Worm (Caenorhabditis elegans) whole organism, L1 larva: Measurements from ENCODE around the gene R04B5.7.

Experiments
- ceh-88 ChIP-seq: fragments of 200-800 bp; sonication (Bioruptor generic); IDR thresholded peaks from 2 replicates; pipeline ENCODE4 v1.3.6; 2022; ENCODE audit warnings: missing genetic modification characterization, missing compliant biosample characterization
- elt-2 ChIP-seq: sonication (generic microtip); optimal IDR thresholded peaks from 2 replicates; lab custom pipeline; 2016; ENCODE audit warnings: missing genetic modification characterization, mild to moderate bottlenecking, inconsistent platforms, missing compliant biosample characterization, missing genetic modification reagents
- elt-3 ChIP-seq, 6 experiments: fragments of 150-350 bp in 1 of 6; sonication (generic microtip); optimal IDR thresholded peaks; 2 replicates each; lab custom pipeline; 2017 to 2018; ENCODE audit warnings: missing biosample characterization in 6 of 6, missing genetic modification characterization in 6 of 6, inconsistent platforms in 1 of 6
- lin-13 ChIP-seq: fragments of 150-350 bp; optimal IDR thresholded peaks from 2 replicates; lab custom pipeline; 2014; ENCODE audit warnings: missing biosample characterization, missing genetic modification reagents, missing genetic modification characterization
- mdl-1 ChIP-seq, 2 experiments: fragments of 150-350 bp; optimal IDR thresholded peaks; 2 replicates each; lab custom pipeline; 2014 to 2017; ENCODE audit warnings: missing biosample characterization in 2 of 2, missing genetic modification characterization in 2 of 2, inconsistent platforms in 1 of 2
- mef-2 ChIP-seq: fragments of 150-350 bp; optimal IDR thresholded peaks from 2 replicates; lab custom pipeline; 2014; ENCODE audit warnings: missing biosample characterization, missing genetic modification characterization
- swsn-7 ChIP-seq: sonication (generic microtip); optimal IDR thresholded peaks from 2 replicates; lab custom pipeline; 2016; ENCODE audit warnings: missing genetic modification characterization, missing compliant biosample characterization
- unc-62 ChIP-seq: fragments of 150-350 bp; optimal IDR thresholded peaks from 2 replicates; lab custom pipeline; 2014; ENCODE audit warnings: missing biosample characterization, missing genetic modification reagents, missing genetic modification characterization
- unc-98 ChIP-seq: fragments of 200-800 bp; sonication (Bioruptor generic); IDR thresholded peaks from 2 replicates; pipeline ENCODE4 v1.3.6; 2022; ENCODE audit warnings: missing genetic modification characterization, missing compliant biosample characterization
- ztf-11 ChIP-seq, 2 experiments: sonication (generic microtip); optimal IDR thresholded peaks; 2 replicates each; lab custom pipeline; 2016 to 2017; ENCODE audit warnings: missing genetic modification characterization in 2 of 2, missing biosample characterization in 1 of 2, missing compliant biosample characterization in 1 of 2

DNA sequence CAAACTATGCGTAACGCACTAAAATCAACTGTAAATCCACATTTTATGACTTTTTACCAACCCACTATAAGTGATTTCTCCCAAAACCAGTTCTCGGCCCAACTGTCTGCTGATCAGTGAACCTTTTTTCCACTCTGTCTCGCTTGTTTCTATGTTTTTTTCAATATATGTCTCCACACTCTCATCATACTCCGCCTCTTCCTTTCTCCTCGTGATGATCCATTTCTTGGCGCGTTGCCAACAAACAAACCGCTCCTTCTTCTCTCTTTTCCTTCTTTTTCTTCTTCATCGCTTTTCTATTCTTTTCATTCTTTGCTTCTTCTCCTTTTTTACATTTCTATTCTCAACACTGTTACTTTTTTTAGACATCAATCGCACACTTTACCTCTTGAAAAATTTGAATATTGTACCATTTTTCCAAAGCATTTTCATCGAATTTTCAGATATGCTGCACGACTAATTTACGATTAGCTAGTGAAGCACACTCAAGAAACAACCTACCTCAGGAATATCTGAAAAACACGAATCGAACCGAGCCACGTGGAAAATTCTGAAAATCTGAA lies 47.0 kb downstream of the R04B5.7 start, which contains the start of gene T06E8.8:
- TF ChIP-seq mdl-1 (tag; optimal IDR thresholded peaks at IDR 0.05; lab: Kevin White, UChicago) (peak in 1 of 2 experiments; percentile 80), elt-3 (tag; optimal IDR thresholded peaks at IDR 0.05; lab: Kevin White, UChicago) (peak in 2 of 6 experiments; percentile 76 to 93), swsn-7 (tag; lab: Kevin White, UChicago) (peak; percentile 65), mef-2 (tag; lab: Kevin White, UChicago) (no peak), ztf-11 (tag; optimal IDR thresholded peaks at IDR 0.05; lab: Kevin White, UChicago) (no peak), ceh-88 (GFP tag; lab: Robert Waterston, UW) (no peak), unc-98 (no peak), elt-2 (tag; lab: Kevin White, UChicago) (no peak), lin-13 (GFP tag; lab: Kevin White, UChicago) (peak; percentile 37), unc-62 (GFP tag; lab: Kevin White, UChicago) (no peak)
